Worm (Caenorhabditis elegans): ENCODE measurements around the gene C44H4.4.

DNA sequence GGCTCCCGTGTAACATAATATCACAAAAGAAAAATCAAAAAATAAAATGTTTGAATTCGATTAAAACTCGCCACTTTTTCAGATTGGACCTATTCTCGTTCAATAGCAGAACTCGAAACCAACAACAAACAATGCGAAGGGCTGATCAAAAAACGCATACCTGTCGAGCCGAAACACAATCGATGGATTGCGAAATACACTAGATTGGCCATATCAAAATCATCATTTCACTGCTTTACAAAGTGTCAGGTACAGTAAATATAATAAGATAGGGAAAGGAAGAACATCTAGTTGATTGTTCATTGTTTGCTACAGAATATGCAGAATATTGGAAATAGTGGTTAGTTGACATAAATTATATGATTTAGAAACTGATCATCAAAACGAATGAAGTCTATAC, 18.9 kb upstream of the C44H4.4 start:
- TF ChIP-seq fos-1 (tag; optimal IDR thresholded peaks at IDR 0.05) (no peak), crh-2 (tag; optimal IDR thresholded peaks at IDR 0.05) (no peak), lin-13 (GFP tag; optimal IDR thresholded peaks at IDR 0.05) (no peak), nhr-77 (tag; optimal IDR thresholded peaks at IDR 0.05) (no peak), snpc-4 (tag; optimal IDR thresholded peaks at IDR 0.05) (no peak)
